Worm (Caenorhabditis elegans) whole organism, L4 larva: ENCODE measurements around the gene C05E4.12.
A peak's percentile ranks its signal among the peaks of the same experiment; 100 is the strongest.

ENCODE experiments used
- F37D6.2 ChIP-seq: sonication (generic microtip); optimal IDR thresholded peaks from 2 replicates; lab custom pipeline; 2016; ENCODE audit warnings: mild to moderate bottlenecking, missing genetic modification characterization, missing compliant biosample characterization
- F49E8.2 ChIP-seq: sonication (generic microtip); optimal IDR thresholded peaks from 2 replicates; lab custom pipeline; 2016; ENCODE audit warnings: missing compliant biosample characterization, mild to moderate bottlenecking, missing genetic modification characterization, borderline replicate concordance
- R02D3.7 ChIP-seq: fragments of 150-350 bp; sonication (generic microtip); optimal IDR thresholded peaks from 3 replicates; lab custom pipeline; 2014; ENCODE audit warnings: missing biosample characterization, missing genetic modification characterization
- Y105C5A.15 ChIP-seq: fragments of 200-800 bp; sonication (Bioruptor generic); IDR thresholded peaks from 2 replicates; pipeline ENCODE4 v1.3.6; 2022; ENCODE audit warnings: missing genetic modification characterization, missing compliant biosample characterization
- ZK337.2 ChIP-seq: fragments of 200-800 bp; sonication (Bioruptor generic); IDR thresholded peaks from 2 replicates; pipeline ENCODE4 v1.3.6; 2022; ENCODE audit warnings: missing genetic modification reagents, missing genetic modification characterization, missing compliant biosample characterization
- arid-1 ChIP-seq: fragments of 200-800 bp; sonication (Bioruptor generic); conservative IDR thresholded peaks from 2 replicates; pipeline ENCODE4 v1.3.6; 2022; ENCODE audit warnings: missing genetic modification reagents, missing genetic modification characterization, missing compliant biosample characterization
- ceh-62 ChIP-seq: sonication (generic microtip); optimal IDR thresholded peaks from 2 replicates; lab custom pipeline; 2017; ENCODE audit warnings: missing biosample characterization, missing genetic modification characterization
- ceh-82 ChIP-seq: sonication (generic microtip); optimal IDR thresholded peaks from 2 replicates; lab custom pipeline; 2017; ENCODE audit warnings: missing biosample characterization, missing genetic modification characterization
- ces-1 ChIP-seq: fragments of 150-350 bp; sonication (generic microtip); optimal IDR thresholded peaks from 4 replicates; lab custom pipeline; 2014; ENCODE audit warnings: missing biosample characterization, missing genetic modification reagents, missing genetic modification characterization
- cey-2 ChIP-seq: sonication (generic microtip); optimal IDR thresholded peaks from 3 replicates; lab custom pipeline; 2017; ENCODE audit warnings: missing genetic modification characterization, mild to moderate bottlenecking, missing compliant biosample characterization, antibody characterized with exemption, borderline replicate concordance; ENCODE audit not compliant: insufficient read depth
- daf-12 ChIP-seq: fragments of 150-350 bp; optimal IDR thresholded peaks from 2 replicates; lab custom pipeline; 2014; ENCODE audit warnings: missing biosample characterization, missing genetic modification reagents, missing genetic modification characterization
- daf-16 ChIP-seq, 3 experiments: sonication (generic microtip); optimal IDR thresholded peaks; 2 replicates each; lab custom pipeline; 2016 to 2017; ENCODE audit warnings: missing genetic modification characterization in 3 of 3, missing genetic modification reagents in 3 of 3, mild to moderate bottlenecking in 2 of 3, missing compliant biosample characterization in 2 of 3, missing biosample characterization in 1 of 3, moderate library complexity in 1 of 3
- daf-19 ChIP-seq: fragments of 200-800 bp; sonication (Bioruptor generic); conservative IDR thresholded peaks from 2 replicates; pipeline ENCODE4 v1.3.6; 2022; ENCODE audit warnings: missing genetic modification characterization, missing compliant biosample characterization
- dmd-9 ChIP-seq: fragments of 200-800 bp; sonication (Bioruptor generic); IDR thresholded peaks from 2 replicates; pipeline ENCODE4 v1.3.6; 2022; ENCODE audit warnings: missing genetic modification reagents, missing genetic modification characterization, missing compliant biosample characterization
- duxl-1 ChIP-seq: sonication (generic microtip); optimal IDR thresholded peaks from 2 replicates; lab custom pipeline; 2016; ENCODE audit warnings: mild to moderate bottlenecking, missing genetic modification characterization, moderate library complexity, missing compliant biosample characterization; ENCODE audit not compliant: poor library complexity
- dve-1 ChIP-seq: sonication (generic microtip); optimal IDR thresholded peaks from 2 replicates; lab custom pipeline; 2017; ENCODE audit warnings: antibody characterized with exemption, mild to moderate bottlenecking, missing genetic modification characterization, missing compliant biosample characterization; ENCODE audit not compliant: insufficient read depth
- gei-8 ChIP-seq: fragments of 200-800 bp; sonication (Bioruptor generic); optimal IDR thresholded peaks from 2 replicates; lab custom pipeline; 2018; ENCODE audit warnings: mild to moderate bottlenecking, missing genetic modification characterization, missing compliant biosample characterization
- hlh-11 ChIP-seq: fragments of 200-800 bp; sonication (Bioruptor generic); optimal IDR thresholded peaks from 2 replicates; lab custom pipeline; 2018; ENCODE audit warnings: mild to moderate bottlenecking, missing genetic modification characterization, missing compliant biosample characterization
- hlh-30 ChIP-seq: sonication (generic microtip); optimal IDR thresholded peaks from 2 replicates; lab custom pipeline; 2017; ENCODE audit warnings: antibody characterized with exemption, mild to moderate bottlenecking, missing genetic modification characterization, missing compliant biosample characterization; ENCODE audit not compliant: insufficient read depth
- hmg-1.1 ChIP-seq: fragments of 200-800 bp; sonication (Bioruptor generic); IDR thresholded peaks from 2 replicates; pipeline ENCODE4 v1.3.6; 2022; ENCODE audit warnings: missing genetic modification reagents, missing genetic modification characterization, missing compliant biosample characterization
- lim-7 ChIP-seq: fragments of 200-800 bp; sonication (Bioruptor generic); IDR thresholded peaks from 2 replicates; pipeline ENCODE4 v1.3.6; 2022; ENCODE audit warnings: missing genetic modification characterization, missing compliant biosample characterization
- lin-1 ChIP-seq: fragments of 200-800 bp; sonication (Bioruptor generic); IDR thresholded peaks from 2 replicates; pipeline ENCODE4 v1.3.6; 2022; ENCODE audit warnings: missing genetic modification reagents, missing genetic modification characterization, missing compliant biosample characterization
- lin-13 ChIP-seq: fragments of 150-350 bp; optimal IDR thresholded peaks from 2 replicates; lab custom pipeline; 2014; ENCODE audit warnings: missing biosample characterization, missing genetic modification reagents, missing genetic modification characterization
- lin-29 ChIP-seq: fragments of 200-800 bp; sonication (Bioruptor generic); IDR thresholded peaks from 2 replicates; pipeline ENCODE4 v1.3.6; 2022; ENCODE audit warnings: missing genetic modification reagents, missing genetic modification characterization, missing compliant biosample characterization
- lin-38 ChIP-seq: fragments of 200-800 bp; sonication (Bioruptor generic); IDR thresholded peaks from 2 replicates; pipeline ENCODE4 v1.3.6; 2022; ENCODE audit warnings: missing genetic modification reagents, missing genetic modification characterization, missing compliant biosample characterization
- lir-3 ChIP-seq: sonication (generic microtip); optimal IDR thresholded peaks from 2 replicates; lab custom pipeline; 2016; ENCODE audit warnings: mild to moderate bottlenecking, missing genetic modification characterization, missing compliant biosample characterization
- madf-5 ChIP-seq, 2 experiments: fragments of 200-800 bp; sonication (Bioruptor generic); IDR thresholded peaks; 2 replicates each; pipeline ENCODE4 v1.3.6; 2022; ENCODE audit warnings: missing compliant biosample characterization in 2 of 2, missing genetic modification characterization in 2 of 2
- madf-9 ChIP-seq: fragments of 200-800 bp; sonication (Bioruptor generic); conservative IDR thresholded peaks from 2 replicates; pipeline ENCODE4 v1.3.6; 2022; ENCODE audit warnings: missing genetic modification reagents, missing genetic modification characterization, missing compliant biosample characterization
- mdt-29 ChIP-seq: fragments of 200-800 bp; sonication (Bioruptor generic); IDR thresholded peaks from 2 replicates; pipeline ENCODE4 v1.3.6; 2022; ENCODE audit warnings: missing genetic modification reagents, missing genetic modification characterization, missing compliant biosample characterization
- mep-1 ChIP-seq: fragments of 150-350 bp; sonication (generic microtip); optimal IDR thresholded peaks from 3 replicates; lab custom pipeline; 2014; ENCODE audit warnings: missing biosample characterization, missing genetic modification characterization
- nhr-25 ChIP-seq: sonication (generic microtip); optimal IDR thresholded peaks from 2 replicates; lab custom pipeline; 2017; ENCODE audit warnings: missing genetic modification characterization, mild to moderate bottlenecking, missing compliant biosample characterization, antibody characterized with exemption, moderate library complexity, borderline replicate concordance; ENCODE audit not compliant: insufficient read depth
- nhr-42 ChIP-seq: fragments of 200-800 bp; sonication (Bioruptor generic); IDR thresholded peaks from 2 replicates; pipeline ENCODE4 v1.3.6; 2022; ENCODE audit warnings: missing genetic modification characterization, missing compliant biosample characterization
- nhr-48 ChIP-seq: sonication (generic microtip); optimal IDR thresholded peaks from 2 replicates; lab custom pipeline; 2016; ENCODE audit warnings: mild to moderate bottlenecking, missing genetic modification characterization, missing compliant biosample characterization
- nhr-6 ChIP-seq: fragments of 150-350 bp; optimal IDR thresholded peaks from 2 replicates; lab custom pipeline; 2014; ENCODE audit warnings: missing biosample characterization, missing genetic modification characterization
- nhr-77 ChIP-seq: fragments of 150-350 bp; optimal IDR thresholded peaks from 2 replicates; lab custom pipeline; 2014; ENCODE audit warnings: missing biosample characterization, missing genetic modification characterization
- saeg-2 ChIP-seq: fragments of 200-800 bp; sonication (Bioruptor generic); IDR thresholded peaks from 2 replicates; pipeline ENCODE4 v1.3.6; 2022; ENCODE audit warnings: missing genetic modification reagents, missing genetic modification characterization, missing compliant biosample characterization
- sdz-12 ChIP-seq: fragments of 200-800 bp; sonication (Bioruptor generic); optimal IDR thresholded peaks from 2 replicates; lab custom pipeline; 2018; ENCODE audit warnings: mild to moderate bottlenecking, missing genetic modification characterization, missing compliant biosample characterization
- set-16 ChIP-seq: fragments of 200-800 bp; sonication (Bioruptor generic); IDR thresholded peaks from 2 replicates; pipeline ENCODE4 v1.3.6; 2022; ENCODE audit warnings: missing genetic modification reagents, missing genetic modification characterization, missing compliant biosample characterization
- skn-1 ChIP-seq: fragments of 150-350 bp; optimal IDR thresholded peaks from 2 replicates; lab custom pipeline; 2014; ENCODE audit warnings: missing biosample characterization, missing genetic modification characterization
- tag-97 ChIP-seq: fragments of 200-800 bp; sonication (Bioruptor generic); IDR thresholded peaks from 2 replicates; pipeline ENCODE4 v1.3.6; 2022; ENCODE audit warnings: missing genetic modification characterization, missing compliant biosample characterization
- unc-130 ChIP-seq: sonication (generic microtip); optimal IDR thresholded peaks from 2 replicates; lab custom pipeline; 2016; ENCODE audit warnings: missing genetic modification reagents, missing genetic modification characterization, missing compliant biosample characterization
- unc-39 ChIP-seq: sonication (generic microtip); optimal IDR thresholded peaks from 2 replicates; lab custom pipeline; 2017; ENCODE audit warnings: missing biosample characterization, missing genetic modification characterization
- vab-7 ChIP-seq: fragments of 200-800 bp; sonication (Bioruptor generic); IDR thresholded peaks from 2 replicates; pipeline ENCODE4 v1.3.6; 2022; ENCODE audit warnings: missing genetic modification reagents, missing genetic modification characterization, missing compliant biosample characterization
- zag-1 ChIP-seq: fragments of 150-350 bp; optimal IDR thresholded peaks from 2 replicates; lab custom pipeline; 2014; ENCODE audit warnings: missing biosample characterization, missing genetic modification characterization
- zfp-2 ChIP-seq: sonication (generic microtip); optimal IDR thresholded peaks from 2 replicates; lab custom pipeline; 2016; ENCODE audit warnings: mild to moderate bottlenecking, missing genetic modification characterization, missing compliant biosample characterization
- zfp-3 ChIP-seq: fragments of 200-800 bp; sonication (Bioruptor generic); conservative IDR thresholded peaks from 2 replicates; pipeline ENCODE4 v1.3.6; 2022; ENCODE audit warnings: missing genetic modification reagents, missing genetic modification characterization, missing compliant biosample characterization
- zip-11 ChIP-seq: fragments of 200-800 bp; sonication (Bioruptor generic); IDR thresholded peaks from 2 replicates; pipeline ENCODE4 v1.3.6; 2022; ENCODE audit warnings: missing genetic modification characterization, missing compliant biosample characterization
- ztf-11 ChIP-seq: fragments of 150-350 bp; optimal IDR thresholded peaks from 2 replicates; lab custom pipeline; 2014; ENCODE audit warnings: missing biosample characterization, missing genetic modification characterization

Gene C05E4.12

DNA sequence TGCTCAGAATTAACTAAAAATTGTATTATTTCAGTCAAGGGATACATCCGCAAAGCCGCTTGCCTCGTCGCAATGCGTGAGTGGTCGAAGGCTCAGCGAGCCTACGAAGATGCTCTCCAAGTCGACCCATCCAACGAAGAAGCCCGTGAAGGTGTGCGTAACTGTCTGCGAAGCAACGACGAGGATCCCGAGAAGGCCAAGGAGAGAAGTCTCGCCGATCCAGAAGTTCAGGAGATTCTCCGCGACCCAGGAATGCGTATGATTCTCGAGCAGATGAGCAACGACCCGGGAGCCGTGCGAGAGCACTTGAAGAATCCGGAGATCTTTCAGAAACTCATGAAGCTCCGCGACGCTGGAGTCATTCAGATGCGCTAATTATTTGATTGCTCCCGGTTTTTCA, 12.6 kb upstream of the C05E4.12 start:
- TF ChIP-seq madf-5 (GFP tag; IDR thresholded peaks at IDR 0.05; lab: Robert Waterston, UW), result 0 out of 4 replicates have a peak, but pooled peaks of 1 of the 2 experiments have one; percentile 30
- no peak for TF ChIP-seq arid-1
- peak; percentile 72 for TF ChIP-seq set-16 (GFP tag; lab: Robert Waterston, UW)

DNA sequence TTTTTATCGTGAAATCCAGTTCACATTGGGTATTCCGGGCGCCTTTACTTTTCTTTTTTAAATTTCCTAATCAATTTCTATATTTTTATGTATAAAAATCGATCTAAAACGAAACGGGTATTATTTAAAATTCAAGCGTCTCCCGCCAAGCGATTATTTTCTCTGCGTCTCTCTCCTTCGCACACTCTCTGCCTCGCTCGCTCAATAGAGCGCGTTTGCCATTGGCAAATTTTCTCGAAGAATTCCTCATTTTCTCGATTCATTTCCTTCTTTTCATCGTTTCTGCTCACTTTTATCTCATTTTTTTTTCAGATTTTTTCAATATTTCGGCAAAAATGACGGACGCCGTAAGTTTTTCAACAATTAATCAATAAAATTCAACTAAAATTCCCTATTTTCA, 11.5 kb upstream of the C05E4.12 start, which contains the start of gene sti-1:
sti-1 (plus strand) TSS at position 263 of the 400 bp plus-strand sequence.
- TF ChIP-seq lin-13 (GFP tag; lab: Kevin White, UChicago), result peak; percentile 70
- no peak for TF ChIP-seq dmd-9 (GFP tag; lab: Robert Waterston, UW)
- no peak for TF ChIP-seq unc-130 (GFP tag; lab: Kevin White, UChicago)
- TF ChIP-seq daf-19 (GFP tag; lab: Robert Waterston, UW), result no peak
- peak; percentile 81 for TF ChIP-seq duxl-1 (tag; lab: Kevin White, UChicago)
- TF ChIP-seq mdt-29 (GFP tag; lab: Robert Waterston, UW), result no peak
- no peak for TF ChIP-seq madf-5 (GFP tag; IDR thresholded peaks at IDR 0.05; lab: Robert Waterston, UW)
- no peak for TF ChIP-seq skn-1 (tag; lab: Kevin White, UChicago)
- TF ChIP-seq R02D3.7, result no peak
- TF ChIP-seq gei-8, result no peak
- TF ChIP-seq lim-7 (GFP tag; lab: Robert Waterston, UW), result no peak
- peak; percentile 72 for TF ChIP-seq hmg-1.1
- TF ChIP-seq unc-39 (tag; lab: Kevin White, UChicago), result no peak
- TF ChIP-seq cey-2, result no peak
- TF ChIP-seq dve-1 (tag; lab: Kevin White, UChicago), result peak; percentile 81
- peak; percentile 95 for TF ChIP-seq nhr-77
- no peak for TF ChIP-seq nhr-48 (tag; lab: Kevin White, UChicago)
- no peak for TF ChIP-seq sdz-12 (GFP tag; lab: Kevin White, UChicago)
- TF ChIP-seq Y105C5A.15 (GFP tag; lab: Robert Waterston, UW), result no peak
- no peak for TF ChIP-seq daf-16 (GFP tag; optimal IDR thresholded peaks at IDR 0.05; lab: Kevin White, UChicago)
- TF ChIP-seq daf-16 (tag; optimal IDR thresholded peaks at IDR 0.05; lab: Kevin White, UChicago), result peak; percentile 20
- no peak for TF ChIP-seq zip-11 (GFP tag; lab: Robert Waterston, UW)
- no peak for TF ChIP-seq ztf-11 (tag; lab: Kevin White, UChicago)
- TF ChIP-seq zfp-3 (GFP tag; lab: Robert Waterston, UW), result 0 out of 2 replicates have a peak, but pooled peaks have one; percentile 47
- TF ChIP-seq nhr-6 (tag; lab: Kevin White, UChicago), result peak; percentile 67
- TF ChIP-seq ceh-62 (tag; lab: Kevin White, UChicago), result no peak
- TF ChIP-seq ceh-82 (tag; lab: Kevin White, UChicago), result no peak
- no peak for TF ChIP-seq lin-29 (GFP tag; lab: Robert Waterston, UW)
- TF ChIP-seq ces-1 (GFP tag; lab: Kevin White, UChicago), result no peak
- peak; percentile 80 for TF ChIP-seq mep-1 (tag; lab: Kevin White, UChicago)
- no peak for TF ChIP-seq zag-1
- TF ChIP-seq hlh-11, result peak; percentile 60
- TF ChIP-seq daf-12 (tag; lab: Kevin White, UChicago), result no peak
- TF ChIP-seq vab-7 (GFP tag; lab: Robert Waterston, UW), result no peak
- TF ChIP-seq lin-38 (GFP tag; lab: Robert Waterston, UW), result peak; percentile 98
- peak; percentile 26 for TF ChIP-seq F49E8.2 (tag; lab: Kevin White, UChicago)
- no peak for TF ChIP-seq lir-3
- TF ChIP-seq ZK337.2 (GFP tag; lab: Robert Waterston, UW), result no peak
- peak; percentile 75 for TF ChIP-seq hlh-30
- no peak for TF ChIP-seq saeg-2 (GFP tag; lab: Robert Waterston, UW)
- TF ChIP-seq nhr-42 (GFP tag; lab: Robert Waterston, UW), result peak; percentile 69; the same call in 1 of the 2 replicates
- TF ChIP-seq nhr-25 (tag; lab: Kevin White, UChicago), result peak; percentile 69
- TF ChIP-seq lin-1 (GFP tag; lab: Robert Waterston, UW), result no peak
- TF ChIP-seq tag-97 (GFP tag; lab: Robert Waterston, UW), result no peak
- peak; percentile 17 for TF ChIP-seq F37D6.2
- no peak for TF ChIP-seq madf-9 (GFP tag; lab: Robert Waterston, UW)
- TF ChIP-seq zfp-2 (tag; lab: Kevin White, UChicago), result no peak
